Worm (Caenorhabditis elegans) whole organism, L3 larva: ENCODE results near the gene pigx-1.

Source experiments
- fos-1 ChIP-seq: fragments of 150-350 bp; optimal IDR thresholded peaks from 2 replicates; lab custom pipeline; 2014; ENCODE audit warnings: missing biosample characterization, missing genetic modification characterization
- nhr-12 ChIP-seq: fragments of 150-350 bp; optimal IDR thresholded peaks from 2 replicates; lab custom pipeline; 2014; ENCODE audit warnings: missing biosample characterization, missing genetic modification characterization
- tbx-2 ChIP-seq: sonication (generic microtip); optimal IDR thresholded peaks from 2 replicates; lab custom pipeline; 2016; ENCODE audit warnings: mild to moderate bottlenecking, missing genetic modification characterization, missing compliant biosample characterization

DNA sequence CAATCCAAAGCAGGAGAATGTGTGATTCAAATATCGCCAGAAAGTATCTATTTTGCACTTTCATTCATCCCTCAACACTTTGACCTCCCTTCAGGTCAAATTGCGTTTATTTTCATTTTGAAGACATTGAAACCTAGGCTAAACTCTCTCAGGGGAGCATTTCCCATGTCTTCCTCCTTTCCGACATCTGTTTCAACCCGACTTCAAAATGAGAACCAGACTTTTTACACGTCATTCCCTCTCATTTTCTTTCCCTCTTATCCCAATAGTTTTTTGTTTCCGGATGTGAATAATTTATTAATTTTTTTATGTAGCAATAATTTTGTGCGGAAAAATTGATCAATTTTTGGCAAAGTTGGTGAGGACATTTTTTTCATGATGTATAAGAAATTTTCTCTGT is 43.9 kb downstream of the pigx-1 start:
- no peak for TF ChIP-seq tbx-2 (tag; lab: Kevin White, UChicago)
- TF ChIP-seq nhr-12 (tag; lab: Kevin White, UChicago): no peak
- no peak for TF ChIP-seq fos-1 (tag; lab: Kevin White, UChicago)
